Fruit fly (Drosophila melanogaster) whole organism, embryonic: ENCODE data around the gene Gclc.

Source experiments
- Antp ChIP-seq: fragments of 200-800 bp; sonication (Bioruptor generic); optimal IDR thresholded peaks from 3 replicates; lab custom pipeline; 2016; ENCODE audit warnings: missing biosample characterization, missing genetic modification characterization
- Atf-2 ChIP-seq: fragments of 200-800 bp; sonication (Bioruptor generic); optimal IDR thresholded peaks from 2 replicates; lab custom pipeline; 2016; ENCODE audit warnings: missing biosample characterization, missing genetic modification characterization
- CG10209 ChIP-seq: fragments of 200-800 bp; sonication (Bioruptor generic); optimal IDR thresholded peaks from 3 replicates; lab custom pipeline; 2017; ENCODE audit warnings: missing biosample characterization, mild to moderate bottlenecking, missing genetic modification characterization, missing genetic modification reagents
- CG10543 ChIP-seq: fragments of 200-800 bp; sonication (Bioruptor generic); optimal IDR thresholded peaks from 3 replicates; lab custom pipeline; 2017; ENCODE audit warnings: missing biosample characterization, mild to moderate bottlenecking, missing genetic modification characterization, moderate library complexity
- CG11504 ChIP-seq: fragments of 200-800 bp; sonication (Bioruptor generic); optimal IDR thresholded peaks from 3 replicates; lab custom pipeline; 2019; ENCODE audit warnings: missing biosample characterization, mild to moderate bottlenecking, missing genetic modification characterization, moderate library complexity
- CG11560 ChIP-seq: fragments of 200-800 bp; sonication (Bioruptor generic); IDR thresholded peaks from 3 replicates; pipeline ENCODE4 v1.3.6; 2022; ENCODE audit warnings: missing biosample characterization, missing genetic modification characterization
- CG13123 ChIP-seq: fragments of 200-800 bp; sonication (Bioruptor generic); optimal IDR thresholded peaks from 2 replicates; lab custom pipeline; 2016; ENCODE audit warnings: missing biosample characterization, missing genetic modification characterization
- CG13424 ChIP-seq: fragments of 200-800 bp; sonication (Bioruptor generic); optimal IDR thresholded peaks from 2 replicates; lab custom pipeline; 2019; ENCODE audit warnings: missing biosample characterization, mild to moderate bottlenecking, missing genetic modification characterization, moderate library complexity
- CG15269 ChIP-seq: fragments of 200-800 bp; sonication (Bioruptor generic); optimal IDR thresholded peaks from 2 replicates; lab custom pipeline; 2018; ENCODE audit warnings: missing biosample characterization, mild to moderate bottlenecking, missing genetic modification characterization, moderate library complexity
- CG16813 ChIP-seq: fragments of 200-800 bp; sonication (Bioruptor generic); IDR thresholded peaks from 3 replicates; pipeline ENCODE4 v1.3.6; 2022; ENCODE audit warnings: missing biosample characterization, missing genetic modification characterization; ENCODE audit not compliant: partially characterized antibody
- CG16815 ChIP-seq: fragments of 200-800 bp; sonication (Bioruptor generic); optimal IDR thresholded peaks from 3 replicates; lab custom pipeline; 2017; ENCODE audit warnings: missing biosample characterization, mild to moderate bottlenecking, missing genetic modification characterization
- CG17328 ChIP-seq: fragments of 200-800 bp; sonication (Bioruptor generic); IDR thresholded peaks from 2 replicates; pipeline ENCODE4 v1.3.6; 2022; ENCODE audit warnings: missing biosample characterization, missing genetic modification characterization
- CG18599 ChIP-seq: fragments of 200-800 bp; sonication (Bioruptor generic); optimal IDR thresholded peaks from 3 replicates; lab custom pipeline; 2017; ENCODE audit warnings: missing biosample characterization, missing genetic modification characterization, mild to moderate bottlenecking, moderate library complexity, missing genetic modification reagents
- CG32532 ChIP-seq: fragments of 200-800 bp; sonication (Bioruptor generic); IDR thresholded peaks from 2 replicates; pipeline ENCODE4 v1.3.6; 2022; ENCODE audit warnings: missing biosample characterization, missing genetic modification characterization
- CG33557 ChIP-seq: fragments of 200-800 bp; sonication (Bioruptor generic); optimal IDR thresholded peaks from 2 replicates; lab custom pipeline; 2019; ENCODE audit warnings: missing biosample characterization, mild to moderate bottlenecking, missing genetic modification characterization, moderate library complexity
- CG34376 ChIP-seq: fragments of 200-800 bp; sonication (Bioruptor generic); optimal IDR thresholded peaks from 2 replicates; lab custom pipeline; 2018; ENCODE audit warnings: missing biosample characterization, mild to moderate bottlenecking, missing genetic modification characterization
- CG34422 ChIP-seq: fragments of 200-800 bp; sonication (Bioruptor generic); IDR thresholded peaks from 3 replicates; pipeline ENCODE4 v1.3.6; 2022; ENCODE audit warnings: missing biosample characterization, missing genetic modification characterization
- CG4328 ChIP-seq: fragments of 200-800 bp; sonication (Bioruptor generic); optimal IDR thresholded peaks from 3 replicates; lab custom pipeline; 2017; ENCODE audit warnings: missing biosample characterization, missing genetic modification reagents, missing genetic modification characterization
- CG6689 ChIP-seq: fragments of 200-800 bp; sonication (Bioruptor generic); IDR thresholded peaks from 2 replicates; pipeline ENCODE4 v1.3.6; 2022; ENCODE audit warnings: missing biosample characterization, missing genetic modification characterization
- CG8281 ChIP-seq: fragments of 200-800 bp; sonication (Bioruptor generic); optimal IDR thresholded peaks from 2 replicates; lab custom pipeline; 2018; ENCODE audit warnings: missing biosample characterization, mild to moderate bottlenecking, missing genetic modification characterization, moderate library complexity
- CG8765 ChIP-seq: fragments of 200-800 bp; sonication (Bioruptor generic); IDR thresholded peaks from 2 replicates; pipeline ENCODE4 v1.3.6; 2022; ENCODE audit warnings: missing biosample characterization, missing genetic modification characterization
- CG8924 ChIP-seq: fragments of 200-800 bp; optimal IDR thresholded peaks from 3 replicates; lab custom pipeline; 2019; ENCODE audit warnings: missing biosample characterization, mild to moderate bottlenecking, missing genetic modification characterization, moderate library complexity
- CG9932 ChIP-seq: fragments of 200-800 bp; sonication (Bioruptor generic); IDR thresholded peaks from 2 replicates; pipeline ENCODE4 v1.3.6; 2022; ENCODE audit warnings: missing biosample characterization, missing genetic modification characterization
- CHES-1-like ChIP-seq: fragments of 200-800 bp; sonication (Bioruptor generic); optimal IDR thresholded peaks from 2 replicates; lab custom pipeline; 2016; ENCODE audit warnings: missing biosample characterization, missing genetic modification characterization
- CoRest ChIP-seq: fragments of 200-800 bp; sonication (Bioruptor generic); optimal IDR thresholded peaks from 3 replicates; lab custom pipeline; 2018; ENCODE audit warnings: missing biosample characterization, mild to moderate bottlenecking, missing genetic modification characterization, moderate library complexity
- D19B ChIP-seq: fragments of 200-800 bp; sonication (Bioruptor generic); optimal IDR thresholded peaks from 2 replicates; lab custom pipeline; 2017; ENCODE audit warnings: missing biosample characterization, mild to moderate bottlenecking, missing genetic modification characterization
- Dad ChIP-seq: fragments of 200-800 bp; sonication (Bioruptor generic); optimal IDR thresholded peaks from 3 replicates; lab custom pipeline; 2016; ENCODE audit warnings: missing biosample characterization, missing genetic modification characterization
- Deaf1 ChIP-seq: fragments of 200-800 bp; optimal IDR thresholded peaks from 3 replicates; lab custom pipeline; 2019; ENCODE audit warnings: missing biosample characterization, mild to moderate bottlenecking, missing genetic modification characterization, moderate library complexity
- E2f1 ChIP-seq: fragments of 200-800 bp; sonication (Bioruptor generic); IDR thresholded peaks from 2 replicates; pipeline ENCODE4 v1.3.6; 2022; ENCODE audit warnings: missing biosample characterization, missing genetic modification characterization
- E2f2 ChIP-seq: fragments of 200-800 bp; sonication (Bioruptor generic); IDR thresholded peaks from 2 replicates; pipeline ENCODE4 v1.3.6; 2022; ENCODE audit warnings: missing biosample characterization, missing genetic modification characterization
- GATAe ChIP-seq: fragments of 200-800 bp; sonication (Bioruptor generic); conservative IDR thresholded peaks from 2 replicates; pipeline ENCODE4 v1.3.6; 2022; ENCODE audit warnings: missing biosample characterization, missing genetic modification characterization
- Gug ChIP-seq: fragments of 200-800 bp; sonication (Bioruptor generic); IDR thresholded peaks from 4 replicates; pipeline ENCODE4 v1.3.6; 2022; ENCODE audit warnings: missing biosample characterization, missing genetic modification characterization
- Max ChIP-seq: fragments of 200-800 bp; sonication (Bioruptor generic); optimal IDR thresholded peaks from 2 replicates; lab custom pipeline; 2016; ENCODE audit warnings: missing biosample characterization, mild to moderate bottlenecking, missing genetic modification characterization
- Med ChIP-seq: fragments of 200-800 bp; sonication (Bioruptor generic); peaks from one replicate; lab custom pipeline; 2016; ENCODE audit warnings: missing biosample characterization, missing genetic modification characterization, mild to moderate bottlenecking, inconsistent platforms, moderate library complexity
- Sox102F ChIP-seq: fragments of 200-800 bp; sonication (Bioruptor generic); optimal IDR thresholded peaks from 2 replicates; lab custom pipeline; 2018; ENCODE audit warnings: missing biosample characterization, mild to moderate bottlenecking, missing genetic modification characterization, moderate library complexity
- Sry-δ ChIP-seq: fragments of 200-800 bp; sonication (Bioruptor generic); optimal IDR thresholded peaks from 2 replicates; lab custom pipeline; 2016; ENCODE audit warnings: missing biosample characterization, missing genetic modification characterization
- TFAM ChIP-seq: fragments of 200-800 bp; sonication (Bioruptor generic); optimal IDR thresholded peaks from 2 replicates; lab custom pipeline; 2017; ENCODE audit warnings: missing biosample characterization, missing genetic modification characterization, inconsistent platforms
- YL-1 ChIP-seq: fragments of 200-800 bp; sonication (Bioruptor generic); optimal IDR thresholded peaks from 3 replicates; lab custom pipeline; 2017; ENCODE audit warnings: missing biosample characterization, mild to moderate bottlenecking, missing genetic modification characterization
- abd-A ChIP-seq: fragments of 200-800 bp; sonication (Bioruptor generic); optimal IDR thresholded peaks from 3 replicates; lab custom pipeline; 2019; ENCODE audit warnings: missing biosample characterization, mild to moderate bottlenecking, missing genetic modification characterization, moderate library complexity
- br ChIP-seq: fragments of >200 bp; optimal IDR thresholded peaks from 2 replicates; lab custom pipeline; 2017
- chif ChIP-seq, 2 experiments: fragments of 200-800 bp; sonication (Bioruptor generic); optimal IDR thresholded peaks; 3 replicates each; lab custom pipeline; 2016; ENCODE audit warnings: missing biosample characterization in 2 of 2, missing genetic modification characterization in 2 of 2
- dan ChIP-seq: fragments of 200-800 bp; sonication (Bioruptor generic); IDR thresholded peaks from 2 replicates; pipeline ENCODE4 v1.3.6; 2022; ENCODE audit warnings: missing biosample characterization, missing genetic modification characterization
- dati ChIP-seq: fragments of 200-800 bp; sonication (Bioruptor generic); IDR thresholded peaks from 2 replicates; pipeline ENCODE4 v1.3.6; 2022; ENCODE audit warnings: missing biosample characterization, missing genetic modification characterization
- gem ChIP-seq: fragments of 200-800 bp; sonication (Bioruptor generic); optimal IDR thresholded peaks from 2 replicates; lab custom pipeline; 2019; ENCODE audit warnings: missing biosample characterization, mild to moderate bottlenecking, missing genetic modification characterization, moderate library complexity
- lbe ChIP-seq: fragments of 200-800 bp; sonication (Bioruptor generic); optimal IDR thresholded peaks from 2 replicates; lab custom pipeline; 2016; ENCODE audit warnings: missing biosample characterization, mild to moderate bottlenecking, missing genetic modification characterization
- mirr ChIP-seq: fragments of 200-800 bp; sonication (Bioruptor generic); optimal IDR thresholded peaks from 3 replicates; lab custom pipeline; 2018; ENCODE audit warnings: missing biosample characterization, mild to moderate bottlenecking, missing genetic modification characterization
- org-1 ChIP-seq: fragments of 200-800 bp; sonication (Bioruptor generic); optimal IDR thresholded peaks from 2 replicates; lab custom pipeline; 2017; ENCODE audit warnings: missing biosample characterization, missing genetic modification characterization
- seq ChIP-seq: fragments of 200-800 bp; sonication (Bioruptor generic); IDR thresholded peaks from 2 replicates; pipeline ENCODE4 v1.3.6; 2022; ENCODE audit warnings: missing biosample characterization, missing genetic modification characterization
- shn ChIP-seq: fragments of 200-800 bp; sonication (Bioruptor generic); optimal IDR thresholded peaks from 3 replicates; lab custom pipeline; 2016; ENCODE audit warnings: missing biosample characterization, missing genetic modification characterization
- toy ChIP-seq: fragments of 200-800 bp; sonication (Bioruptor generic); IDR thresholded peaks from 2 replicates; pipeline ENCODE4 v1.3.6; 2022; ENCODE audit warnings: missing biosample characterization, missing genetic modification characterization

The Gclc gene

DNA sequence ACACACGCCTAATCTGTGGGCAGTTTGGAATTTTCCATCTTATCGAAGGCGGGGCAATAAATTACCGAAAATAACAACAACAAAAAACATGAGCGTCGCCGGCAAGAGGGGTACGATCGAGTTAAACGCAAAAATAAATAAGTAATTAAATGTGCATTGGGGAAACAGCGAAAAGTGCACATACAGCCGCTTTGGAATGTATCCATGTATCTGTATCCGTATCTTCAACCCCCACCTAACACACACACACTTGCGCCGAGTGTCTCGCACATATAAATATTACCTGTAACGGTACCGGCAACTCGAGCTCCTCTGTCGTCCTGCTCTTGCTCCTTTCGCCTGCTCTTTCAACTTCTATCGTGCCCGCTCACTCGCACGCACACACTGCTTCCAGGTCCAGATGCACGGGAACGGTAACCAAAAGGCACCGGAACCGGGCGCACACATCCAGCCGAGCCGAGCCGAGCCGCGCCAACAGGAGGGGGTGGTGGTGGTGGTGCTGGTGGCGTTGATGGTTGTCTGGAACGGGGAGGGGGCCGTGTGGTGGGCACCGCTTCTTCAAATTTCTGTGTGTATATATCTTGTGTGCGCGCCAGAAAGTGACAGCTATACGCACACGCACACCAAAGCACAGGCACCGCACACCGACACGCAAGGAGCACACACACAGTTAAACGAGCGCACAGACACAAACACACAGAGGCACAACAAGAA lies 25.6 kb upstream of the Gclc start (continued):
- peak; percentile 39 for TF ChIP-seq org-1 (GFP tag; lab: Kevin White, UChicago)
- TF ChIP-seq Sox102F (GFP tag; lab: Kevin White, UChicago), result peak; percentile 11
- peak; percentile 3 for TF ChIP-seq CG15269 (tag; lab: Kevin White, UChicago)
- TF ChIP-seq Med (GFP tag; lab: Kevin White, UChicago), result peak; percentile 83
- TF ChIP-seq E2f1 (GFP tag; lab: Robert Waterston, UW), result no peak
- no peak for TF ChIP-seq dan (GFP tag; lab: Robert Waterston, UW)
- TF ChIP-seq chif (GFP tag; optimal IDR thresholded peaks at IDR 0.05; lab: Kevin White, UChicago), result no peak
- no peak for TF ChIP-seq toy (GFP tag; lab: Robert Waterston, UW)
- no peak for TF ChIP-seq CG6689 (GFP tag; lab: Robert Waterston, UW)
- no peak for TF ChIP-seq CG11560
- peak; percentile 36 for TF ChIP-seq CG34376 (GFP tag; lab: Kevin White, UChicago)
- peak; percentile 11 for TF ChIP-seq CHES-1-like (GFP tag; lab: Kevin White, UChicago)
- TF ChIP-seq Atf-2, result peak; percentile 5
- no peak for TF ChIP-seq CG8765
- peak; percentile 37; the same call in 1 of the 2 replicates for TF ChIP-seq CG9932
- peak; percentile 82 for TF ChIP-seq abd-A
- no peak for TF ChIP-seq Dad (GFP tag; lab: Kevin White, UChicago)
- no peak for TF ChIP-seq CG16815
- peak; percentile 3 for TF ChIP-seq mirr (GFP tag; lab: Kevin White, UChicago)
- no peak for TF ChIP-seq CoRest (tag; lab: Kevin White, UChicago)
- TF ChIP-seq TFAM (GFP tag; lab: Kevin White, UChicago), result no peak
- TF ChIP-seq CG11504 (tag; lab: Kevin White, UChicago), result peak; percentile 24
- no peak for TF ChIP-seq Sry-δ (GFP tag; lab: Kevin White, UChicago)
- peak; percentile 25 for TF ChIP-seq CG32532 (GFP tag; lab: Robert Waterston, UW)
- TF ChIP-seq CG18599 (GFP tag; lab: Kevin White, UChicago), result peak; percentile 44
- TF ChIP-seq D19B (GFP tag; lab: Kevin White, UChicago), result no peak
- peak; percentile 39; the same call in 1 of the 2 replicates for TF ChIP-seq seq (GFP tag; lab: Robert Waterston, UW)
- TF ChIP-seq CG13424 (tag; lab: Kevin White, UChicago), result no peak
- no peak for TF ChIP-seq lbe (GFP tag; lab: Kevin White, UChicago)
- TF ChIP-seq CG34422 (GFP tag; lab: Robert Waterston, UW), result peak; percentile 77; the same call in 2 of the 3 replicates
- peak; percentile 60 for TF ChIP-seq YL-1 (GFP tag; lab: Kevin White, UChicago)
- no peak for TF ChIP-seq CG33557
- TF ChIP-seq br, result no peak
- no peak for TF ChIP-seq CG8281 (tag; lab: Kevin White, UChicago)
- TF ChIP-seq CG8924 (tag; lab: Kevin White, UChicago), result peak; percentile 4
- peak; percentile 22 for TF ChIP-seq CG10209
- no peak for TF ChIP-seq CG13123 (GFP tag; lab: Kevin White, UChicago)
- TF ChIP-seq Max, result no peak
- TF ChIP-seq dati (GFP tag; lab: Robert Waterston, UW), result no peak
- TF ChIP-seq GATAe (GFP tag; lab: Robert Waterston, UW), result no peak
- TF ChIP-seq Gug (GFP tag; lab: Robert Waterston, UW), result no peak
- no peak for TF ChIP-seq E2f2 (GFP tag; lab: Robert Waterston, UW)
- peak; percentile 87 for TF ChIP-seq CG10543 (GFP tag; lab: Kevin White, UChicago)
- peak; percentile 46 for TF ChIP-seq gem (tag; lab: Kevin White, UChicago)
- TF ChIP-seq Antp, result peak; percentile 28
- TF ChIP-seq CG17328 (GFP tag; lab: Robert Waterston, UW), result peak; percentile 21; the same call in 1 of the 2 replicates
- no peak for TF ChIP-seq CG16813
- peak; percentile 90 for TF ChIP-seq Deaf1 (tag; lab: Kevin White, UChicago)
- peak; percentile 18 for TF ChIP-seq shn (GFP tag; lab: Kevin White, UChicago)
- peak; percentile 3 for TF ChIP-seq CG4328 (GFP tag; lab: Kevin White, UChicago)
